Fruit fly (Drosophila melanogaster) whole organism, embryonic: ENCODE measurements around the gene CG17786.

Experiments
- CG10959 ChIP-seq: fragments of 200-800 bp; sonication (Bioruptor generic); IDR thresholded peaks from 2 replicates; pipeline ENCODE4 v1.3.6; 2022; ENCODE audit warnings: missing biosample characterization, missing genetic modification characterization
- CG11723 ChIP-seq: fragments of 200-800 bp; sonication (Bioruptor generic); optimal IDR thresholded peaks from 2 replicates; lab custom pipeline; 2017; ENCODE audit warnings: missing biosample characterization, mild to moderate bottlenecking, missing genetic modification characterization
- CG13894 ChIP-seq: fragments of 200-800 bp; sonication (Bioruptor generic); optimal IDR thresholded peaks from 3 replicates; lab custom pipeline; 2018; ENCODE audit warnings: missing biosample characterization, mild to moderate bottlenecking, missing genetic modification characterization, moderate library complexity
- CG16813 ChIP-seq: fragments of 200-800 bp; sonication (Bioruptor generic); IDR thresholded peaks from 3 replicates; pipeline ENCODE4 v1.3.6; 2022; ENCODE audit warnings: missing biosample characterization, missing genetic modification characterization; ENCODE audit not compliant: partially characterized antibody
- CG17186 ChIP-seq: fragments of 200-800 bp; sonication (Bioruptor generic); optimal IDR thresholded peaks from 3 replicates; lab custom pipeline; 2017; ENCODE audit warnings: missing biosample characterization, missing genetic modification reagents, missing genetic modification characterization
- CG17829 ChIP-seq: fragments of 200-800 bp; optimal IDR thresholded peaks from 2 replicates; lab custom pipeline; 2019; ENCODE audit warnings: missing biosample characterization, mild to moderate bottlenecking, missing genetic modification characterization, moderate library complexity
- CG1792 ChIP-seq: fragments of 200-800 bp; sonication (Bioruptor generic); optimal IDR thresholded peaks from 2 replicates; lab custom pipeline; 2016; ENCODE audit warnings: missing biosample characterization, missing genetic modification characterization
- CG18619 ChIP-seq: fragments of 200-800 bp; sonication (Bioruptor generic); optimal IDR thresholded peaks from 3 replicates; lab custom pipeline; 2017; ENCODE audit warnings: missing biosample characterization, mild to moderate bottlenecking, missing genetic modification characterization
- CG2120 ChIP-seq: fragments of 200-800 bp; sonication (Bioruptor generic); optimal IDR thresholded peaks from 3 replicates; lab custom pipeline; 2016; ENCODE audit warnings: missing biosample characterization, missing genetic modification characterization
- CG30431 ChIP-seq: fragments of 200-800 bp; sonication (Bioruptor generic); optimal IDR thresholded peaks from 2 replicates; lab custom pipeline; 2017; ENCODE audit warnings: missing biosample characterization, missing genetic modification characterization
- CG3407 ChIP-seq: fragments of 200-800 bp; sonication (Bioruptor generic); optimal IDR thresholded peaks from 2 replicates; lab custom pipeline; 2018; ENCODE audit warnings: missing biosample characterization, mild to moderate bottlenecking, missing genetic modification characterization
- CG3995 ChIP-seq: fragments of 200-800 bp; sonication (Bioruptor generic); optimal IDR thresholded peaks from 3 replicates; lab custom pipeline; 2016; ENCODE audit warnings: missing biosample characterization, missing genetic modification characterization
- CG4707 ChIP-seq: fragments of 200-800 bp; sonication (Bioruptor generic); optimal IDR thresholded peaks from 2 replicates; lab custom pipeline; 2018; ENCODE audit warnings: missing biosample characterization, mild to moderate bottlenecking, missing genetic modification characterization, moderate library complexity
- CG4854 ChIP-seq: fragments of 200-800 bp; sonication (Bioruptor generic); optimal IDR thresholded peaks from 2 replicates; lab custom pipeline; 2016; ENCODE audit warnings: missing biosample characterization, missing genetic modification characterization, inconsistent platforms
- CG8089 ChIP-seq: fragments of 200-800 bp; sonication (Bioruptor generic); optimal IDR thresholded peaks from 3 replicates; lab custom pipeline; 2016; ENCODE audit warnings: missing biosample characterization, missing genetic modification characterization
- CG8478 ChIP-seq: fragments of >200 bp; optimal IDR thresholded peaks from 2 replicates; lab custom pipeline; 2018
- CG8765 ChIP-seq: fragments of 200-800 bp; sonication (Bioruptor generic); IDR thresholded peaks from 2 replicates; pipeline ENCODE4 v1.3.6; 2022; ENCODE audit warnings: missing biosample characterization, missing genetic modification characterization
- CG9932 ChIP-seq: fragments of 200-800 bp; sonication (Bioruptor generic); IDR thresholded peaks from 2 replicates; pipeline ENCODE4 v1.3.6; 2022; ENCODE audit warnings: missing biosample characterization, missing genetic modification characterization
- Dbx ChIP-seq: fragments of 200-800 bp; sonication (Bioruptor generic); IDR thresholded peaks from 3 replicates; pipeline ENCODE4 v1.3.6; 2022; ENCODE audit warnings: missing biosample characterization, missing genetic modification characterization
- Hmr ChIP-seq: fragments of 200-800 bp; sonication (Bioruptor generic); optimal IDR thresholded peaks from 3 replicates; lab custom pipeline; 2017; ENCODE audit warnings: mild to moderate bottlenecking, missing biosample characterization, missing genetic modification reagents, missing genetic modification characterization
- Meics ChIP-seq: fragments of 200-800 bp; sonication (Bioruptor generic); optimal IDR thresholded peaks from 2 replicates; lab custom pipeline; 2017; ENCODE audit warnings: missing biosample characterization, mild to moderate bottlenecking, missing genetic modification characterization
- NC2β ChIP-seq: fragments of 200-800 bp; sonication (Bioruptor generic); optimal IDR thresholded peaks from 2 replicates; lab custom pipeline; 2016; ENCODE audit warnings: missing biosample characterization, missing genetic modification characterization
- NfI ChIP-seq: fragments of 200-800 bp; sonication (Bioruptor generic); optimal IDR thresholded peaks from 3 replicates; lab custom pipeline; 2018; ENCODE audit warnings: missing biosample characterization, mild to moderate bottlenecking, missing genetic modification characterization, moderate library complexity
- Oli ChIP-seq: fragments of 200-800 bp; sonication (Bioruptor generic); optimal IDR thresholded peaks from 2 replicates; lab custom pipeline; 2018; ENCODE audit warnings: missing biosample characterization, mild to moderate bottlenecking, missing genetic modification characterization, moderate library complexity
- Opbp ChIP-seq: fragments of 200-800 bp; sonication (Bioruptor generic); IDR thresholded peaks from 3 replicates; pipeline ENCODE4 v1.3.6; 2022; ENCODE audit warnings: missing biosample characterization, missing genetic modification characterization; ENCODE audit not compliant: partially characterized antibody
- Pdp1 ChIP-seq, 2 experiments: fragments of 200-800 bp; sonication (Bioruptor generic); optimal IDR thresholded peaks; 3 replicates each; lab custom pipeline; 2016; ENCODE audit warnings: missing biosample characterization in 2 of 2, missing genetic modification characterization in 2 of 2, mild to moderate bottlenecking in 1 of 2, moderate library complexity in 1 of 2
- Taf1 ChIP-seq: fragments of 200-800 bp; sonication (Bioruptor generic); IDR thresholded peaks from 2 replicates; pipeline ENCODE4 v1.3.6; 2022; ENCODE audit warnings: missing biosample characterization, missing genetic modification characterization
- ap ChIP-seq: fragments of 200-800 bp; sonication (Bioruptor generic); IDR thresholded peaks from 2 replicates; pipeline ENCODE4 v1.3.6; 2022; ENCODE audit warnings: missing biosample characterization, missing genetic modification characterization
- ase ChIP-seq: fragments of 200-800 bp; sonication (Bioruptor generic); IDR thresholded peaks from 3 replicates; pipeline ENCODE4 v1.3.6; 2022; ENCODE audit warnings: missing biosample characterization, missing genetic modification characterization
- bowl ChIP-seq: fragments of 200-800 bp; sonication (Bioruptor generic); IDR thresholded peaks from 2 replicates; pipeline ENCODE4 v1.3.6; 2022; ENCODE audit warnings: missing biosample characterization, missing genetic modification characterization
- emc ChIP-seq: fragments of 200-800 bp; sonication (Bioruptor generic); optimal IDR thresholded peaks from 2 replicates; lab custom pipeline; 2016; ENCODE audit warnings: missing biosample characterization, missing genetic modification characterization
- gce ChIP-seq: fragments of 200-800 bp; sonication (Bioruptor generic); IDR thresholded peaks from 3 replicates; pipeline ENCODE4 v1.3.6; 2022; ENCODE audit warnings: missing biosample characterization, missing genetic modification characterization
- ham ChIP-seq: fragments of 200-800 bp; sonication (Bioruptor generic); IDR thresholded peaks from 2 replicates; pipeline ENCODE4 v1.3.6; 2022; ENCODE audit warnings: missing biosample characterization, missing genetic modification characterization
- hb ChIP-seq: fragments of 200-800 bp; sonication (Bioruptor generic); IDR thresholded peaks from 3 replicates; pipeline ENCODE4 v1.3.6; 2022; ENCODE audit warnings: missing biosample characterization, missing genetic modification characterization; ENCODE audit not compliant: partially characterized antibody
- jing ChIP-seq: fragments of 200-800 bp; sonication (Bioruptor generic); optimal IDR thresholded peaks from 2 replicates; lab custom pipeline; 2018; ENCODE audit warnings: missing biosample characterization, mild to moderate bottlenecking, missing genetic modification characterization
- klu ChIP-seq: fragments of 200-800 bp; sonication (Bioruptor generic); IDR thresholded peaks from 2 replicates; pipeline ENCODE4 v1.3.6; 2022; ENCODE audit warnings: missing biosample characterization, missing genetic modification characterization
- mirr ChIP-seq: fragments of 200-800 bp; sonication (Bioruptor generic); optimal IDR thresholded peaks from 3 replicates; lab custom pipeline; 2018; ENCODE audit warnings: missing biosample characterization, mild to moderate bottlenecking, missing genetic modification characterization
- org-1 ChIP-seq: fragments of 200-800 bp; sonication (Bioruptor generic); optimal IDR thresholded peaks from 2 replicates; lab custom pipeline; 2017; ENCODE audit warnings: missing biosample characterization, missing genetic modification characterization
- prd ChIP-seq, 3 experiments: fragments of >200 bp in 2 of 3; fragments of 200-800 bp in 1 of 3; sonication (Bioruptor generic) in 1 of 3; optimal IDR thresholded peaks in 2 of 3; IDR thresholded peaks in 1 of 3; 2 replicates in 2 of 3; 3 replicates in 1 of 3; pipeline versions ENCODE4 v1.3.6 to Lab custom; 2017 to 2022; ENCODE audit warnings: missing biosample characterization in 1 of 3, missing genetic modification characterization in 1 of 3
- pum ChIP-seq: fragments of 200-800 bp; sonication (Bioruptor generic); optimal IDR thresholded peaks from 2 replicates; lab custom pipeline; 2016; ENCODE audit warnings: missing biosample characterization, missing genetic modification characterization
- sd ChIP-seq: fragments of 200-800 bp; sonication (Bioruptor generic); optimal IDR thresholded peaks from 3 replicates; lab custom pipeline; 2018; ENCODE audit warnings: missing biosample characterization, mild to moderate bottlenecking, missing genetic modification characterization, moderate library complexity
- sens-2 ChIP-seq: fragments of 200-800 bp; sonication (Bioruptor generic); IDR thresholded peaks from 2 replicates; pipeline ENCODE4 v1.3.6; 2022; ENCODE audit warnings: missing biosample characterization, missing genetic modification characterization
- shn ChIP-seq: fragments of 200-800 bp; sonication (Bioruptor generic); optimal IDR thresholded peaks from 3 replicates; lab custom pipeline; 2016; ENCODE audit warnings: missing biosample characterization, missing genetic modification characterization
- sim ChIP-seq: fragments of 200-800 bp; sonication (Bioruptor generic); IDR thresholded peaks from 2 replicates; pipeline ENCODE4 v1.3.6; 2022; ENCODE audit warnings: missing biosample characterization, missing genetic modification characterization
- sisA ChIP-seq: fragments of 200-800 bp; sonication (Bioruptor generic); IDR thresholded peaks from 2 replicates; pipeline ENCODE4 v1.3.6; 2022; ENCODE audit warnings: missing biosample characterization, missing genetic modification characterization
- stwl ChIP-seq: fragments of 200-800 bp; sonication (Bioruptor generic); optimal IDR thresholded peaks from 3 replicates; lab custom pipeline; 2018; ENCODE audit warnings: missing biosample characterization, mild to moderate bottlenecking, missing genetic modification characterization, moderate library complexity
- tll ChIP-seq, 2 experiments: fragments of 200-800 bp in 1 of 2; fragments of >200 bp in 1 of 2; sonication (Bioruptor generic) in 1 of 2; optimal IDR thresholded peaks; 2 replicates each; lab custom pipeline; 2017 to 2019; ENCODE audit warnings: missing biosample characterization in 2 of 2, missing genetic modification characterization in 2 of 2, mild to moderate bottlenecking in 1 of 2, moderate library complexity in 1 of 2
- tup ChIP-seq: fragments of 200-800 bp; sonication (Bioruptor generic); optimal IDR thresholded peaks from 2 replicates; lab custom pipeline; 2016; ENCODE audit warnings: missing biosample characterization, mild to moderate bottlenecking, missing genetic modification characterization, moderate library complexity
- zfh1 ChIP-seq: fragments of 200-800 bp; sonication (Bioruptor generic); IDR thresholded peaks from 3 replicates; pipeline ENCODE4 v1.3.6; 2022; ENCODE audit warnings: missing biosample characterization, missing genetic modification characterization

Gene CG17786

DNA sequence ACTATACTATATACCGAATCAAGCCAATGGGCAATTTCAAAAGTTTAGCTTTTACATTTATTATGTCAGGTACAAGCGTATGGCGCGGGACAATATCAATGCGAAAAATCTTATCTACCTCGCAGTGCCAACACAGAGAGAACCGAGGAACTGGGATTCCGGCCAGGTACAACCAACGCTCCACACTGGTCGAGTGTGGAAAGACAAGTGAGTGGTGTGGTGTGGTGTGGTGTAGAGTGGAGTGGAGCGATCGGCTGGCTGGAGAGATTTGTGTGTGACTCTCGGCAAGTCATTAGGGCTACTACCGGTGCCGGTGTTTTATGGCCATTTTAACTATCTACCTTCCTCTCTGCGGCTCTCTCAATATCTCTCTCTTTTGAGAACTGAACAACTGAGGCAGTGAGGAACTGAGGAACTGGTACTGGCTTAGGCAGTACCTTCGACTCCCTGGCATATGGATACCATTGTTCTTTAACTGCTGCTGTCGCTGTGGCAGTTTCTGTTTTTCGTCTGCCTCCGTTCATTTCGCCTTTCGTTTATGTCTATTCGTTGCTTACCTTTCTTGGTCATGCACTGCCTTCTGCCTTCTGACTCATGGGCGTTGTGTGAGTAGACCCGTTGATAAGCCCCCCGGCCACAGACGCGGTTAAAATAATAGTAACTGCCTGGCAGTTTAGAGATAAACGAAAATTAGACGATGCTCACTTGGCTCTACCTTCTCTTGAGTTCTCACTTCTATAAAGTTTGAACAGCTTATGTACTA lies 40.9 kb upstream of the CG17786 start (continued):
- TF ChIP-seq NfI, result peak; percentile 89
- peak; percentile 85 for TF ChIP-seq gce (GFP tag; lab: Robert Waterston, UW)
- peak; percentile 86 for TF ChIP-seq CG8765 (GFP tag; lab: Robert Waterston, UW)
- peak; percentile 71 for TF ChIP-seq CG4854
- TF ChIP-seq CG8478, result no peak
- peak; percentile 92 for TF ChIP-seq org-1 (GFP tag; lab: Kevin White, UChicago)
- peak; percentile 92 for TF ChIP-seq Hmr
- TF ChIP-seq hb (GFP tag; lab: Robert Waterston, UW), result no peak
- peak; percentile 77 for TF ChIP-seq klu (GFP tag; lab: Robert Waterston, UW)
- TF ChIP-seq emc (GFP tag; lab: Kevin White, UChicago), result peak; percentile 81
- TF ChIP-seq CG3407 (GFP tag; lab: Kevin White, UChicago), result peak; percentile 81
- no peak for TF ChIP-seq CG16813 (GFP tag; lab: Robert Waterston, UW)
- peak in 1 of 2 experiments; percentile 82 for TF ChIP-seq tll (GFP tag; optimal IDR thresholded peaks at IDR 0.05; lab: Kevin White, UChicago)
- peak; percentile 22 for TF ChIP-seq mirr (GFP tag; lab: Kevin White, UChicago)
- peak; percentile 87 for TF ChIP-seq Dbx (GFP tag; lab: Robert Waterston, UW)
- TF ChIP-seq CG2120, result peak; percentile 96
- peak; percentile 58 for TF ChIP-seq CG17186 (GFP tag; lab: Kevin White, UChicago)
- TF ChIP-seq Taf1, result peak; percentile 85
- peak; percentile 74; the same call in 1 of the 2 replicates for TF ChIP-seq sim (GFP tag; lab: Robert Waterston, UW)
- peak; percentile 83 for TF ChIP-seq CG1792 (GFP tag; lab: Kevin White, UChicago)
- TF ChIP-seq CG17829 (tag; lab: Kevin White, UChicago), result peak; percentile 82
- peak; percentile 86 for TF ChIP-seq tup (GFP tag; lab: Kevin White, UChicago)
- TF ChIP-seq sd (tag; lab: Kevin White, UChicago), result peak; percentile 56
- peak; percentile 85 for TF ChIP-seq CG30431 (GFP tag; lab: Kevin White, UChicago)
- peak; percentile 88 for TF ChIP-seq CG9932 (GFP tag; lab: Robert Waterston, UW)
- TF ChIP-seq CG8089 (GFP tag; lab: Kevin White, UChicago), result peak; percentile 86
- peak; percentile 70; the same call in 1 of the 2 replicates for TF ChIP-seq bowl (GFP tag; lab: Robert Waterston, UW)
- TF ChIP-seq ham (GFP tag; lab: Robert Waterston, UW), result no peak
- TF ChIP-seq CG4707 (GFP tag; lab: Kevin White, UChicago), result peak; percentile 83
- TF ChIP-seq Opbp, result no peak
- peak; percentile 17 for TF ChIP-seq stwl (tag; lab: Kevin White, UChicago)
- TF ChIP-seq jing, result peak; percentile 83
- TF ChIP-seq CG13894 (tag; lab: Kevin White, UChicago), result peak; percentile 69
- peak; percentile 84 for TF ChIP-seq CG11723 (GFP tag; lab: Kevin White, UChicago)
- TF ChIP-seq CG10959, result peak; percentile 80
- TF ChIP-seq sens-2 (GFP tag; lab: Robert Waterston, UW), result peak; percentile 76
- peak; percentile 94 for TF ChIP-seq Meics (GFP tag; lab: Kevin White, UChicago)
- peak; percentile 78 for TF ChIP-seq shn (GFP tag; lab: Kevin White, UChicago)
- TF ChIP-seq CG3995 (GFP tag; lab: Kevin White, UChicago), result peak; percentile 69
- peak; percentile 90 to 93 for TF ChIP-seq Pdp1 (GFP tag; optimal IDR thresholded peaks at IDR 0.05; lab: Kevin White, UChicago)
- TF ChIP-seq pum (GFP tag; lab: Kevin White, UChicago), result peak; percentile 82
- TF ChIP-seq zfh1, result peak; percentile 95
- TF ChIP-seq CG18619 (GFP tag; lab: Kevin White, UChicago), result peak; percentile 90
- peak; percentile 89 for TF ChIP-seq NC2β (GFP tag; lab: Kevin White, UChicago)
- TF ChIP-seq prd (optimal IDR thresholded peaks at IDR 0.05; lab: Kevin White, UChicago), result no peak
- TF ChIP-seq prd (GFP tag; IDR thresholded peaks at IDR 0.05; lab: Robert Waterston, UW), result peak; percentile 94
- peak; percentile 77; the same call in 2 of the 3 replicates for TF ChIP-seq ase
- peak; percentile 70 for TF ChIP-seq ap
- TF ChIP-seq sisA (GFP tag; lab: Robert Waterston, UW), result peak; percentile 87
- peak; percentile 91 for TF ChIP-seq Oli (tag; lab: Kevin White, UChicago)
